Worm (Caenorhabditis elegans) whole organism, early embryonic: ENCODE measurements around the gene cpt-4.

Experiments
- B0310.2 ChIP-seq: sonication (generic microtip); optimal IDR thresholded peaks from 2 replicates; lab custom pipeline; 2016; ENCODE audit warnings: mild to moderate bottlenecking, missing genetic modification characterization, missing compliant biosample characterization
- F13C5.2 ChIP-seq: sonication (generic microtip); optimal IDR thresholded peaks from 2 replicates; lab custom pipeline; 2017; ENCODE audit warnings: mild to moderate bottlenecking, missing genetic modification characterization, inconsistent platforms, missing compliant biosample characterization
- aly-1 ChIP-seq: sonication (generic microtip); optimal IDR thresholded peaks from 2 replicates; lab custom pipeline; 2016; ENCODE audit warnings: missing genetic modification characterization, missing compliant biosample characterization
- ama-1 ChIP-seq: fragments of 150-350 bp; optimal IDR thresholded peaks from 2 replicates; lab custom pipeline; 2014
- ceh-13 ChIP-seq: fragments of 200-800 bp; sonication (Bioruptor generic); optimal IDR thresholded peaks from 2 replicates; lab custom pipeline; 2018; ENCODE audit warnings: mild to moderate bottlenecking, missing genetic modification characterization, missing compliant biosample characterization
- ceh-36 ChIP-seq: sonication (generic microtip); optimal IDR thresholded peaks from 2 replicates; lab custom pipeline; 2016; ENCODE audit warnings: missing genetic modification characterization, inconsistent platforms, missing compliant biosample characterization
- ets-7 ChIP-seq: sonication (generic microtip); optimal IDR thresholded peaks from 2 replicates; lab custom pipeline; 2016; ENCODE audit warnings: missing genotype, missing genetic modification characterization, missing compliant biosample characterization
- flt-1 ChIP-seq: fragments of 200-800 bp; sonication (Bioruptor generic); IDR thresholded peaks from 2 replicates; pipeline ENCODE4 v1.3.6; 2022; ENCODE audit warnings: missing genetic modification characterization, missing compliant biosample characterization
- hmbx-1 ChIP-seq: sonication (generic microtip); optimal IDR thresholded peaks from 2 replicates; lab custom pipeline; 2016; ENCODE audit warnings: mild to moderate bottlenecking, missing genetic modification characterization, missing compliant biosample characterization
- hmg-4 ChIP-seq: fragments of 200-800 bp; sonication (Bioruptor generic); optimal IDR thresholded peaks from 2 replicates; lab custom pipeline; 2018; ENCODE audit warnings: mild to moderate bottlenecking, missing genetic modification characterization, missing compliant biosample characterization
- hnd-1 ChIP-seq: sonication (generic microtip); optimal IDR thresholded peaks from 2 replicates; lab custom pipeline; 2016; ENCODE audit warnings: missing genetic modification characterization, missing compliant biosample characterization
- pes-1 ChIP-seq: fragments of 200-800 bp; sonication (Bioruptor generic); IDR thresholded peaks from 2 replicates; pipeline ENCODE4 v1.3.6; 2022; ENCODE audit warnings: missing genetic modification reagents, missing genetic modification characterization, missing compliant biosample characterization
- scrt-1 ChIP-seq: fragments of 200-800 bp; sonication (Bioruptor generic); IDR thresholded peaks from 2 replicates; pipeline ENCODE4 v1.3.6; 2022; ENCODE audit warnings: missing genetic modification characterization, missing compliant biosample characterization
- sea-1 ChIP-seq: fragments of 200-800 bp; sonication (Bioruptor generic); conservative IDR thresholded peaks from 2 replicates; pipeline ENCODE4 v1.3.6; 2022; ENCODE audit warnings: missing genetic modification characterization, missing compliant biosample characterization
- tbx-11 ChIP-seq: fragments of 200-800 bp; sonication (Bioruptor generic); IDR thresholded peaks from 2 replicates; pipeline ENCODE4 v1.3.6; 2022; ENCODE audit warnings: missing genetic modification characterization, missing compliant biosample characterization
- tbx-37 ChIP-seq: fragments of 200-800 bp; sonication (Bioruptor generic); conservative IDR thresholded peaks from 2 replicates; pipeline ENCODE4 v1.3.6; 2022; ENCODE audit warnings: missing genetic modification reagents, missing genetic modification characterization, missing compliant biosample characterization
- tra-4 ChIP-seq: sonication (generic microtip); optimal IDR thresholded peaks from 2 replicates; lab custom pipeline; 2017; ENCODE audit warnings: missing genetic modification characterization, missing compliant biosample characterization

Gene cpt-4

ce11 chrV:4983091-4983490, 44.4 kb downstream of the cpt-4 start, which contains the start of gene srsx-13:
srsx-13 (minus strand) TSS chrV:4983191.
- TF ChIP-seq B0310.2 (no peak), ceh-36 (tag; lab: Kevin White, UChicago) (no peak), pes-1 (GFP tag; lab: Robert Waterston, UW) (no peak), scrt-1 (no peak), hmg-4 (GFP tag; lab: Kevin White, UChicago) (no peak), tbx-37 (no peak), tbx-11 (GFP tag; lab: Robert Waterston, UW) (no peak), tra-4 (tag; lab: Kevin White, UChicago) (no peak), ets-7 (tag; lab: Kevin White, UChicago) (no peak)

- TF ChIP-seq tra-4 (tag; lab: Kevin White, UChicago) (no peak), ets-7 (tag; lab: Kevin White, UChicago) (no peak), tbx-11 (GFP tag; lab: Robert Waterston, UW) (no peak), pes-1 (GFP tag; lab: Robert Waterston, UW) (no peak), aly-1 (tag; lab: Kevin White, UChicago) (no peak), ceh-36 (tag; lab: Kevin White, UChicago) (no peak), flt-1 (GFP tag; lab: Robert Waterston, UW) (no peak), B0310.2 (no peak), ama-1 (lab: Kevin White, UChicago) (no peak), scrt-1 (no peak)
These were observed 46.6 kb downstream of the cpt-4 start, which contains the start of gene srsx-12 for ce11 chrV:4980873-4981272. srsx-12 (minus strand) TSS chrV:4980973.

- no peak for TF ChIP-seq hmg-4 (GFP tag; lab: Kevin White, UChicago)
- no peak for TF ChIP-seq B0310.2
- no peak for TF ChIP-seq tbx-11 (GFP tag; lab: Robert Waterston, UW)
- TF ChIP-seq ceh-13 (GFP tag; lab: Kevin White, UChicago), result no peak
- no peak for TF ChIP-seq sea-1
- no peak for TF ChIP-seq ceh-36 (tag; lab: Kevin White, UChicago)
- TF ChIP-seq hmbx-1 (tag; lab: Kevin White, UChicago), result no peak
- TF ChIP-seq scrt-1, result no peak
- TF ChIP-seq F13C5.2 (tag; lab: Kevin White, UChicago), result no peak
- no peak for TF ChIP-seq hnd-1 (tag; lab: Kevin White, UChicago)
- TF ChIP-seq ets-7 (tag; lab: Kevin White, UChicago), result no peak
- TF ChIP-seq tra-4 (tag; lab: Kevin White, UChicago), result no peak
- TF ChIP-seq pes-1 (GFP tag; lab: Robert Waterston, UW), result no peak
- TF ChIP-seq flt-1 (GFP tag; lab: Robert Waterston, UW), result no peak
- TF ChIP-seq tbx-37, result no peak
- TF ChIP-seq ama-1 (lab: Kevin White, UChicago), result no peak
- no peak for TF ChIP-seq aly-1 (tag; lab: Kevin White, UChicago)
These were observed 47.4 kb downstream of the cpt-4 start for ce11 chrV:4980094-4980493.

- TF ChIP-seq flt-1 (GFP tag; lab: Robert Waterston, UW), result no peak
- no peak for TF ChIP-seq tra-4 (tag; lab: Kevin White, UChicago)
- no peak for TF ChIP-seq B0310.2
- no peak for TF ChIP-seq ets-7 (tag; lab: Kevin White, UChicago)
- TF ChIP-seq aly-1 (tag; lab: Kevin White, UChicago), result no peak
- TF ChIP-seq ceh-13 (GFP tag; lab: Kevin White, UChicago), result no peak
- TF ChIP-seq ama-1 (lab: Kevin White, UChicago), result no peak
- TF ChIP-seq scrt-1, result no peak
- TF ChIP-seq tbx-37, result no peak
- TF ChIP-seq hmbx-1 (tag; lab: Kevin White, UChicago), result no peak
These were observed 48.5 kb downstream of the cpt-4 start, which contains the start of gene srsx-11 for ce11 chrV:4979060-4979459. srsx-11 (minus strand) TSS chrV:4979160.

- TF ChIP-seq B0310.2 (no peak), scrt-1 (no peak), pes-1 (GFP tag; lab: Robert Waterston, UW) (no peak), tra-4 (tag; lab: Kevin White, UChicago) (no peak), aly-1 (tag; lab: Kevin White, UChicago) (no peak), ets-7 (tag; lab: Kevin White, UChicago) (no peak), ceh-36 (tag; lab: Kevin White, UChicago) (no peak), ama-1 (lab: Kevin White, UChicago) (no peak), hmg-4 (GFP tag; lab: Kevin White, UChicago) (no peak), tbx-11 (GFP tag; lab: Robert Waterston, UW) (no peak)
These were observed 50.0 kb downstream of the cpt-4 start for ce11 chrV:4977539-4977938.

ce11 chrV:4975140-4975539, 52.4 kb downstream of the cpt-4 start, which contains the start of gene F26G5.1:
F26G5.1 (plus strand) TSS chrV:4975478.
- TF ChIP-seq hmbx-1 (tag; lab: Kevin White, UChicago) (no peak), aly-1 (tag; lab: Kevin White, UChicago) (no peak), ets-7 (tag; lab: Kevin White, UChicago) (no peak), B0310.2 (no peak), flt-1 (GFP tag; lab: Robert Waterston, UW) (no peak), hmg-4 (GFP tag; lab: Kevin White, UChicago) (no peak), pes-1 (GFP tag; lab: Robert Waterston, UW) (no peak), F13C5.2 (tag; lab: Kevin White, UChicago) (no peak), scrt-1 (no peak), hnd-1 (tag; lab: Kevin White, UChicago) (no peak), ceh-36 (tag; lab: Kevin White, UChicago) (no peak)

- no peak for TF ChIP-seq hmbx-1 (tag; lab: Kevin White, UChicago)
- no peak for TF ChIP-seq tra-4 (tag; lab: Kevin White, UChicago)
- TF ChIP-seq aly-1 (tag; lab: Kevin White, UChicago), result no peak
- TF ChIP-seq tbx-11 (GFP tag; lab: Robert Waterston, UW), result no peak
- no peak for TF ChIP-seq tbx-37
- no peak for TF ChIP-seq scrt-1
- no peak for TF ChIP-seq ceh-36 (tag; lab: Kevin White, UChicago)
- no peak for TF ChIP-seq F13C5.2 (tag; lab: Kevin White, UChicago)
- TF ChIP-seq B0310.2, result no peak
- no peak for TF ChIP-seq sea-1
- no peak for TF ChIP-seq pes-1 (GFP tag; lab: Robert Waterston, UW)
- no peak for TF ChIP-seq hmg-4 (GFP tag; lab: Kevin White, UChicago)
- TF ChIP-seq hnd-1 (tag; lab: Kevin White, UChicago), result no peak
- no peak for TF ChIP-seq ets-7 (tag; lab: Kevin White, UChicago)
- TF ChIP-seq flt-1 (GFP tag; lab: Robert Waterston, UW), result no peak
- TF ChIP-seq ama-1 (lab: Kevin White, UChicago), result no peak
These were observed 52.8 kb downstream of the cpt-4 start, which contains the start of gene srsx-10 for ce11 chrV:4974677-4975076. srsx-10 (minus strand) TSS chrV:4974777.
